Fruit fly (Drosophila melanogaster) whole organism, embryonic: ENCODE measurements around the gene ldbr.
A peak's percentile ranks its signal among the peaks of the same experiment; 100 is the strongest.

ENCODE experiments used
- B-H2 ChIP-seq: fragments of 200-800 bp; sonication (Bioruptor generic); optimal IDR thresholded peaks from 2 replicates; lab custom pipeline; 2018; ENCODE audit warnings: missing biosample characterization, mild to moderate bottlenecking, missing genetic modification characterization
- BEAF-32 ChIP-seq: fragments of 200-800 bp; sonication (Bioruptor generic); optimal IDR thresholded peaks from 3 replicates; lab custom pipeline; 2017; ENCODE audit warnings: missing biosample characterization, missing genetic modification characterization, mild to moderate bottlenecking, moderate library complexity, missing genetic modification reagents
- Bgb ChIP-seq: fragments of 200-800 bp; sonication (Bioruptor generic); IDR thresholded peaks from 2 replicates; pipeline ENCODE4 v1.3.6; 2022; ENCODE audit warnings: missing biosample characterization, missing genetic modification characterization; ENCODE audit not compliant: partially characterized antibody
- CG10147 ChIP-seq: fragments of 200-800 bp; sonication (Bioruptor generic); optimal IDR thresholded peaks from 2 replicates; lab custom pipeline; 2019; ENCODE audit warnings: missing biosample characterization, mild to moderate bottlenecking, missing genetic modification characterization, moderate library complexity
- CG10209 ChIP-seq: fragments of 200-800 bp; sonication (Bioruptor generic); optimal IDR thresholded peaks from 3 replicates; lab custom pipeline; 2017; ENCODE audit warnings: missing biosample characterization, mild to moderate bottlenecking, missing genetic modification characterization, missing genetic modification reagents
- CG12744 ChIP-seq: fragments of 200-800 bp; sonication (Bioruptor generic); optimal IDR thresholded peaks from 2 replicates; lab custom pipeline; 2016; ENCODE audit warnings: missing biosample characterization, missing genetic modification characterization
- CG13624 ChIP-seq: fragments of 200-800 bp; sonication (Bioruptor generic); optimal IDR thresholded peaks from 2 replicates; lab custom pipeline; 2016; ENCODE audit warnings: missing biosample characterization, missing genetic modification characterization
- CG17328 ChIP-seq: fragments of 200-800 bp; sonication (Bioruptor generic); IDR thresholded peaks from 2 replicates; pipeline ENCODE4 v1.3.6; 2022; ENCODE audit warnings: missing biosample characterization, missing genetic modification characterization
- CG18476 ChIP-seq: fragments of 200-800 bp; sonication (Bioruptor generic); optimal IDR thresholded peaks from 2 replicates; lab custom pipeline; 2016; ENCODE audit warnings: missing biosample characterization, mild to moderate bottlenecking, missing genetic modification characterization
- CG2120 ChIP-seq: fragments of 200-800 bp; sonication (Bioruptor generic); optimal IDR thresholded peaks from 3 replicates; lab custom pipeline; 2016; ENCODE audit warnings: missing biosample characterization, missing genetic modification characterization
- CG2129 ChIP-seq: fragments of 200-800 bp; sonication (Bioruptor generic); IDR thresholded peaks from 2 replicates; pipeline ENCODE4 v1.3.6; 2022; ENCODE audit warnings: missing biosample characterization, missing genetic modification characterization; ENCODE audit not compliant: partially characterized antibody
- CG34376 ChIP-seq: fragments of 200-800 bp; sonication (Bioruptor generic); optimal IDR thresholded peaks from 2 replicates; lab custom pipeline; 2018; ENCODE audit warnings: missing biosample characterization, mild to moderate bottlenecking, missing genetic modification characterization
- CG4328 ChIP-seq: fragments of 200-800 bp; sonication (Bioruptor generic); optimal IDR thresholded peaks from 3 replicates; lab custom pipeline; 2017; ENCODE audit warnings: missing biosample characterization, missing genetic modification reagents, missing genetic modification characterization
- CG4730 ChIP-seq: fragments of 200-800 bp; sonication (Bioruptor generic); IDR thresholded peaks from 2 replicates; pipeline ENCODE4 v1.3.6; 2022; ENCODE audit warnings: missing biosample characterization, missing genetic modification characterization
- CG5180 ChIP-seq: fragments of 200-800 bp; sonication (Bioruptor generic); optimal IDR thresholded peaks from 3 replicates; lab custom pipeline; 2017; ENCODE audit warnings: missing biosample characterization, missing genetic modification characterization, mild to moderate bottlenecking, moderate library complexity, missing genetic modification reagents
- CG5245 ChIP-seq: fragments of 200-800 bp; sonication (Bioruptor generic); optimal IDR thresholded peaks from 3 replicates; lab custom pipeline; 2016; ENCODE audit warnings: missing biosample characterization, missing genetic modification characterization
- CG5953 ChIP-seq: fragments of 200-800 bp; sonication (Bioruptor generic); IDR thresholded peaks from 2 replicates; pipeline ENCODE4 v1.3.6; 2022; ENCODE audit warnings: missing biosample characterization, missing genetic modification characterization
- CG7745 ChIP-seq: fragments of 200-800 bp; sonication (Bioruptor generic); optimal IDR thresholded peaks from 2 replicates; lab custom pipeline; 2018; ENCODE audit warnings: missing biosample characterization, mild to moderate bottlenecking, missing genetic modification characterization, moderate library complexity
- CG7928 ChIP-seq: fragments of 200-800 bp; sonication (Bioruptor generic); optimal IDR thresholded peaks from 2 replicates; lab custom pipeline; 2017; ENCODE audit warnings: missing biosample characterization, mild to moderate bottlenecking, missing genetic modification characterization
- CG8765 ChIP-seq: fragments of 200-800 bp; sonication (Bioruptor generic); IDR thresholded peaks from 2 replicates; pipeline ENCODE4 v1.3.6; 2022; ENCODE audit warnings: missing biosample characterization, missing genetic modification characterization
- CG9609 ChIP-seq: fragments of 200-800 bp; sonication (Bioruptor generic); optimal IDR thresholded peaks from 3 replicates; lab custom pipeline; 2016; ENCODE audit warnings: missing biosample characterization, missing genetic modification characterization
- CkIIα-i1 ChIP-seq: fragments of 200-800 bp; sonication (Bioruptor generic); IDR thresholded peaks from 2 replicates; pipeline ENCODE4 v1.3.6; 2022; ENCODE audit warnings: missing biosample characterization, missing genetic modification characterization
- D19A ChIP-seq: fragments of 200-800 bp; optimal IDR thresholded peaks from 3 replicates; lab custom pipeline; 2019; ENCODE audit warnings: missing biosample characterization, mild to moderate bottlenecking, missing genetic modification characterization, moderate library complexity
- Dad ChIP-seq: fragments of 200-800 bp; sonication (Bioruptor generic); optimal IDR thresholded peaks from 3 replicates; lab custom pipeline; 2016; ENCODE audit warnings: missing biosample characterization, missing genetic modification characterization
- Dbx ChIP-seq: fragments of 200-800 bp; sonication (Bioruptor generic); IDR thresholded peaks from 3 replicates; pipeline ENCODE4 v1.3.6; 2022; ENCODE audit warnings: missing biosample characterization, missing genetic modification characterization
- Deaf1 ChIP-seq: fragments of 200-800 bp; optimal IDR thresholded peaks from 3 replicates; lab custom pipeline; 2019; ENCODE audit warnings: missing biosample characterization, mild to moderate bottlenecking, missing genetic modification characterization, moderate library complexity
- Ets65A ChIP-seq: fragments of 200-800 bp; sonication (Bioruptor generic); peaks from one replicate; lab custom pipeline; 2016; ENCODE audit warnings: missing biosample characterization, missing genetic modification characterization
- HHEX ChIP-seq: fragments of 200-800 bp; sonication (Bioruptor generic); optimal IDR thresholded peaks from 3 replicates; lab custom pipeline; 2017; ENCODE audit warnings: missing biosample characterization, mild to moderate bottlenecking, missing genetic modification characterization, missing genetic modification reagents
- HmgZ ChIP-seq: fragments of 200-800 bp; sonication (Bioruptor generic); optimal IDR thresholded peaks from 2 replicates; lab custom pipeline; 2018; ENCODE audit warnings: missing biosample characterization, mild to moderate bottlenecking, missing genetic modification characterization
- Mad ChIP-seq: fragments of 200-800 bp; sonication (Bioruptor generic); optimal IDR thresholded peaks from 2 replicates; lab custom pipeline; 2016; ENCODE audit warnings: missing biosample characterization, missing genetic modification characterization
- Mes4 ChIP-seq: fragments of 200-800 bp; sonication (Bioruptor generic); optimal IDR thresholded peaks from 2 replicates; lab custom pipeline; 2016; ENCODE audit warnings: missing biosample characterization, missing genetic modification characterization
- Oaz ChIP-seq: fragments of 200-800 bp; sonication (Bioruptor generic); IDR thresholded peaks from 2 replicates; pipeline ENCODE4 v1.3.6; 2022; ENCODE audit warnings: missing biosample characterization, missing genetic modification characterization
- Pdp1 ChIP-seq, 2 experiments: fragments of 200-800 bp; sonication (Bioruptor generic); optimal IDR thresholded peaks; 3 replicates each; lab custom pipeline; 2016; ENCODE audit warnings: missing biosample characterization in 2 of 2, missing genetic modification characterization in 2 of 2, mild to moderate bottlenecking in 1 of 2, moderate library complexity in 1 of 2
- Scr ChIP-seq: fragments of 200-800 bp; sonication (Bioruptor generic); IDR thresholded peaks from 2 replicates; pipeline ENCODE4 v1.3.6; 2022; ENCODE audit warnings: missing biosample characterization, missing genetic modification characterization; ENCODE audit not compliant: partially characterized antibody
- aop ChIP-seq: fragments of 200-800 bp; sonication (Bioruptor generic); IDR thresholded peaks from 2 replicates; pipeline ENCODE4 v1.3.6; 2022; ENCODE audit warnings: missing biosample characterization, missing genetic modification characterization
- danr ChIP-seq: fragments of 200-800 bp; sonication (Bioruptor generic); IDR thresholded peaks from 2 replicates; pipeline ENCODE4 v1.3.6; 2022; ENCODE audit warnings: missing biosample characterization, missing genetic modification characterization
- dmrt99B ChIP-seq: fragments of 200-800 bp; sonication (Bioruptor generic); optimal IDR thresholded peaks from 2 replicates; lab custom pipeline; 2018; ENCODE audit warnings: missing biosample characterization, mild to moderate bottlenecking, missing genetic modification characterization, moderate library complexity
- fd3F ChIP-seq: fragments of 200-800 bp; sonication (Bioruptor generic); optimal IDR thresholded peaks from 2 replicates; lab custom pipeline; 2018; ENCODE audit warnings: missing biosample characterization, mild to moderate bottlenecking, missing genetic modification characterization, moderate library complexity
- gce ChIP-seq: fragments of 200-800 bp; sonication (Bioruptor generic); IDR thresholded peaks from 3 replicates; pipeline ENCODE4 v1.3.6; 2022; ENCODE audit warnings: missing biosample characterization, missing genetic modification characterization
- gro ChIP-seq: fragments of 200-800 bp; sonication (Bioruptor generic); optimal IDR thresholded peaks from 2 replicates; lab custom pipeline; 2016; ENCODE audit warnings: missing biosample characterization, missing genetic modification characterization
- hb ChIP-seq: fragments of 200-800 bp; sonication (Bioruptor generic); IDR thresholded peaks from 3 replicates; pipeline ENCODE4 v1.3.6; 2022; ENCODE audit warnings: missing biosample characterization, missing genetic modification characterization; ENCODE audit not compliant: partially characterized antibody
- jumu ChIP-seq: fragments of 200-800 bp; sonication (Bioruptor generic); optimal IDR thresholded peaks from 3 replicates; lab custom pipeline; 2016; ENCODE audit warnings: missing biosample characterization, missing genetic modification characterization
- lab ChIP-seq: fragments of 200-800 bp; sonication (Bioruptor generic); optimal IDR thresholded peaks from 3 replicates; lab custom pipeline; 2017; ENCODE audit warnings: missing biosample characterization, missing genetic modification characterization, mild to moderate bottlenecking, moderate library complexity, missing genetic modification reagents
- nerfin-2 ChIP-seq: fragments of 200-800 bp; sonication (Bioruptor generic); IDR thresholded peaks from 2 replicates; pipeline ENCODE4 v1.3.6; 2022; ENCODE audit warnings: missing biosample characterization, missing genetic modification characterization; ENCODE audit not compliant: partially characterized antibody
- oc ChIP-seq: fragments of 200-800 bp; sonication (Bioruptor generic); optimal IDR thresholded peaks from 2 replicates; lab custom pipeline; 2018; ENCODE audit warnings: missing biosample characterization, mild to moderate bottlenecking, missing genetic modification characterization, moderate library complexity
- pum ChIP-seq: fragments of 200-800 bp; sonication (Bioruptor generic); optimal IDR thresholded peaks from 2 replicates; lab custom pipeline; 2016; ENCODE audit warnings: missing biosample characterization, missing genetic modification characterization
- slbo ChIP-seq: fragments of 200-800 bp; sonication (Bioruptor generic); IDR thresholded peaks from 2 replicates; pipeline ENCODE4 v1.3.6; 2022; ENCODE audit warnings: missing biosample characterization, missing genetic modification characterization
- sna ChIP-seq: fragments of 200-800 bp; sonication (Bioruptor generic); IDR thresholded peaks from 2 replicates; pipeline ENCODE4 v1.3.6; 2022; ENCODE audit warnings: missing biosample characterization, missing genetic modification characterization; ENCODE audit not compliant: partially characterized antibody
- vfl ChIP-seq: fragments of 200-800 bp; sonication (Bioruptor generic); optimal IDR thresholded peaks from 2 replicates; lab custom pipeline; 2016; ENCODE audit warnings: missing biosample characterization, missing genetic modification characterization
- zf30C ChIP-seq: fragments of 200-800 bp; sonication (Bioruptor generic); optimal IDR thresholded peaks from 3 replicates; lab custom pipeline; 2018; ENCODE audit warnings: missing biosample characterization, mild to moderate bottlenecking, missing genetic modification characterization

ldbr gene

DNA sequence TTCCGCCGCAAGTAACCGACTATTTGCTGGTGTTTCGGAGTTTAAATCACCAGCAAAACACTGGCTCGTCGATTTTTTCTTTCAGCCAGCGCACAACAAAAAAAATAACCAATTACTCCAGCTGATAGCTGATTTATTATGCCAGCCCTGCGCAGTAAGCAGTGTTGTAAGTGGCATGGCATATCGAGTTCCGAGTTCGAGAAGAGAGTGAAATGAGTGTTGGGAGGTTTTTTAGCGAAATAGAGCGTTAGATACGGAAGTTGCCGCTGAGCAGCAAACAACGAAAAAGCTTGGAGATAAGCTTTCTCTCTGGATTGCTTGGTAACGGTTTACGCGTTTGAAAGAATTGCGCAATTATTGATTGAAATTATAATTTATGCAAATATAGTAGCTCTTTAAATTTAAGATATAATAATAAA lies 30.0 kb upstream of the ldbr start, which contains the start of gene CG7565 (continued):
- TF ChIP-seq Mad = no peak
- peak; percentile 34 for TF ChIP-seq CG10147
- no peak for TF ChIP-seq fd3F (GFP tag; lab: Kevin White, UChicago)
- no peak for TF ChIP-seq CG8765 (GFP tag; lab: Robert Waterston, UW)
- peak; percentile 55 for TF ChIP-seq Scr (GFP tag; lab: Robert Waterston, UW)
- peak; percentile 45; the same call in 1 of the 3 replicates for TF ChIP-seq Dbx (GFP tag; lab: Robert Waterston, UW)
- no peak for TF ChIP-seq danr (GFP tag; lab: Robert Waterston, UW)
- peak; percentile 36 for TF ChIP-seq Deaf1 (tag; lab: Kevin White, UChicago)
- TF ChIP-seq hb (GFP tag; lab: Robert Waterston, UW) = no peak
- peak; percentile 22 for TF ChIP-seq D19A (tag; lab: Kevin White, UChicago)
- peak; percentile 84 for TF ChIP-seq lab (GFP tag; lab: Kevin White, UChicago)
- TF ChIP-seq CG10209 (GFP tag; lab: Kevin White, UChicago) = peak; percentile 49
- TF ChIP-seq BEAF-32 = peak; percentile 55
- TF ChIP-seq nerfin-2 (GFP tag; lab: Robert Waterston, UW) = no peak
- no peak for TF ChIP-seq CG5180 (GFP tag; lab: Kevin White, UChicago)
- TF ChIP-seq Pdp1 (GFP tag; optimal IDR thresholded peaks at IDR 0.05; lab: Kevin White, UChicago) = peak in 1 of 2 experiments; percentile 88
- peak; percentile 62 for TF ChIP-seq CG13624 (GFP tag; lab: Kevin White, UChicago)
- TF ChIP-seq CG7928 (GFP tag; lab: Kevin White, UChicago) = peak; percentile 93
- peak; percentile 84 for TF ChIP-seq B-H2 (GFP tag; lab: Kevin White, UChicago)
- peak; percentile 40 for TF ChIP-seq CG4328 (GFP tag; lab: Kevin White, UChicago)
- TF ChIP-seq CG5245 = no peak
- TF ChIP-seq CG5953 (GFP tag; lab: Robert Waterston, UW) = no peak
- TF ChIP-seq CG17328 (GFP tag; lab: Robert Waterston, UW) = no peak
- TF ChIP-seq CkIIα-i1 = no peak
- TF ChIP-seq HHEX = peak; percentile 4
- TF ChIP-seq CG18476 = peak; percentile 3
- TF ChIP-seq CG34376 (GFP tag; lab: Kevin White, UChicago) = peak; percentile 73
- TF ChIP-seq Bgb (GFP tag; lab: Robert Waterston, UW) = peak; percentile 54
- TF ChIP-seq CG12744 (GFP tag; lab: Kevin White, UChicago) = peak; percentile 37
- peak; percentile 71; the same call in 1 of the 2 replicates for TF ChIP-seq sna
- TF ChIP-seq oc = peak; percentile 23
- TF ChIP-seq CG9609 (GFP tag; lab: Kevin White, UChicago) = peak; percentile 16
- no peak for TF ChIP-seq dmrt99B
- TF ChIP-seq gce (GFP tag; lab: Robert Waterston, UW) = no peak
- TF ChIP-seq Dad (GFP tag; lab: Kevin White, UChicago) = peak; percentile 26
- peak; percentile 12 for TF ChIP-seq jumu (GFP tag; lab: Kevin White, UChicago)
- no peak for TF ChIP-seq CG2129 (GFP tag; lab: Robert Waterston, UW)
- peak; percentile 50 for TF ChIP-seq vfl (GFP tag; lab: Kevin White, UChicago)
- peak; percentile 42 for TF ChIP-seq Ets65A (GFP tag; lab: Kevin White, UChicago)
- TF ChIP-seq pum = no peak
- TF ChIP-seq CG7745 = no peak
- peak; percentile 72 for TF ChIP-seq CG2120 (GFP tag; lab: Kevin White, UChicago)
- TF ChIP-seq Mes4 = no peak
- no peak for TF ChIP-seq CG4730 (GFP tag; lab: Robert Waterston, UW)
- TF ChIP-seq gro (GFP tag; lab: Kevin White, UChicago) = peak; percentile 87
- peak; percentile 70 for TF ChIP-seq HmgZ
- TF ChIP-seq slbo (GFP tag; lab: Robert Waterston, UW) = peak; percentile 6; the same call in 1 of the 2 replicates
- no peak for TF ChIP-seq zf30C (GFP tag; lab: Kevin White, UChicago)
- TF ChIP-seq Oaz = no peak
- TF ChIP-seq aop (GFP tag; lab: Robert Waterston, UW) = 0 out of 2 replicates have a peak, but pooled peaks have one; percentile 48
